Worm (Caenorhabditis elegans) whole organism, midembryonic: ENCODE results near the gene scl-12.

Experiments used
- T22C8.4 ChIP-seq: fragments of 200-800 bp; sonication (Bioruptor generic); IDR thresholded peaks from 2 replicates; pipeline ENCODE4 v1.3.6; 2022; ENCODE audit warnings: missing genetic modification characterization, missing compliant biosample characterization
- cog-1 ChIP-seq: sonication (generic microtip); optimal IDR thresholded peaks from 2 replicates; lab custom pipeline; 2016; ENCODE audit warnings: missing genetic modification characterization, missing compliant biosample characterization
- flt-1 ChIP-seq: fragments of 200-800 bp; sonication (Bioruptor generic); IDR thresholded peaks from 2 replicates; pipeline ENCODE4 v1.3.6; 2022; ENCODE audit warnings: missing genetic modification characterization, missing compliant biosample characterization
- klf-2 ChIP-seq: fragments of 200-800 bp; sonication (Bioruptor generic); conservative IDR thresholded peaks from 2 replicates; pipeline ENCODE4 v1.3.6; 2022; ENCODE audit warnings: missing genetic modification reagents, missing genetic modification characterization, missing compliant biosample characterization
- med-1 ChIP-seq: sonication (generic microtip); optimal IDR thresholded peaks from 2 replicates; lab custom pipeline; 2017; ENCODE audit warnings: missing genetic modification characterization, mild to moderate bottlenecking, missing compliant biosample characterization, antibody characterized with exemption, missing genetic modification reagents; ENCODE audit not compliant: insufficient read depth
- ref-1 ChIP-seq: fragments of 200-800 bp; sonication (Bioruptor generic); conservative IDR thresholded peaks from 2 replicates; pipeline ENCODE4 v1.3.6; 2022; ENCODE audit warnings: missing genetic modification reagents, missing genetic modification characterization, missing compliant biosample characterization
- tab-1 ChIP-seq: fragments of 200-800 bp; sonication (Bioruptor generic); IDR thresholded peaks from 2 replicates; pipeline ENCODE4 v1.3.6; 2022; ENCODE audit warnings: missing genetic modification characterization, missing compliant biosample characterization
- ztf-23 ChIP-seq: fragments of 200-800 bp; sonication (Bioruptor generic); IDR thresholded peaks from 2 replicates; pipeline ENCODE4 v1.3.6; 2022; ENCODE audit warnings: missing genetic modification reagents, missing genetic modification characterization, missing compliant biosample characterization
- ztf-29 ChIP-seq: fragments of 200-800 bp; sonication (Bioruptor generic); IDR thresholded peaks from 2 replicates; pipeline ENCODE4 v1.3.6; 2022; ENCODE audit warnings: missing genetic modification reagents, missing genetic modification characterization, missing compliant biosample characterization

scl-12 gene

ce11 chrV:3808336-3808735 is 4.1 kb upstream of the scl-12 start, which contains the start of gene srw-6:
Gene srw-6 (plus strand): TSS chrV:3808636.
- TF ChIP-seq cog-1 (tag; lab: Kevin White, UChicago), result no peak
- no peak for TF ChIP-seq tab-1 (GFP tag; lab: Robert Waterston, UW)
- no peak for TF ChIP-seq med-1
- no peak for TF ChIP-seq T22C8.4 (GFP tag; lab: Robert Waterston, UW)
- no peak for TF ChIP-seq ztf-23
- TF ChIP-seq ref-1 (GFP tag; lab: Robert Waterston, UW), result no peak
- no peak for TF ChIP-seq flt-1 (GFP tag; lab: Robert Waterston, UW)
- no peak for TF ChIP-seq klf-2
- no peak for TF ChIP-seq ztf-29 (GFP tag; lab: Robert Waterston, UW)

ce11 chrV:3810035-3810434 is 2.4 kb upstream of the scl-12 start:
- TF ChIP-seq klf-2, result no peak
- no peak for TF ChIP-seq ztf-29 (GFP tag; lab: Robert Waterston, UW)
- no peak for TF ChIP-seq cog-1 (tag; lab: Kevin White, UChicago)
- TF ChIP-seq ztf-23, result no peak
- TF ChIP-seq flt-1 (GFP tag; lab: Robert Waterston, UW), result no peak
- TF ChIP-seq ref-1 (GFP tag; lab: Robert Waterston, UW), result no peak
- TF ChIP-seq T22C8.4 (GFP tag; lab: Robert Waterston, UW), result no peak
- TF ChIP-seq tab-1 (GFP tag; lab: Robert Waterston, UW), result no peak
- no peak for TF ChIP-seq med-1

- TF ChIP-seq ref-1 (GFP tag; lab: Robert Waterston, UW) (no peak), tab-1 (GFP tag; lab: Robert Waterston, UW) (no peak), ztf-29 (GFP tag; lab: Robert Waterston, UW) (no peak), T22C8.4 (GFP tag; lab: Robert Waterston, UW) (no peak)
Measured at ce11 chrV:3811541-3811940, 850 bp upstream of the scl-12 start, which contains the start of gene scl-13. Gene scl-13 (minus strand): TSS chrV:3811641.

- TF ChIP-seq med-1, result no peak
- no peak for TF ChIP-seq ztf-23
- no peak for TF ChIP-seq ztf-29 (GFP tag; lab: Robert Waterston, UW)
- TF ChIP-seq tab-1 (GFP tag; lab: Robert Waterston, UW), result no peak
- TF ChIP-seq cog-1 (tag; lab: Kevin White, UChicago), result no peak
- TF ChIP-seq ref-1 (GFP tag; lab: Robert Waterston, UW), result no peak
- TF ChIP-seq T22C8.4 (GFP tag; lab: Robert Waterston, UW), result no peak
- TF ChIP-seq flt-1 (GFP tag; lab: Robert Waterston, UW), result no peak
- TF ChIP-seq klf-2, result no peak
Measured at ce11 chrV:3814009-3814408, 1.6 kb downstream of the scl-12 start.

- TF ChIP-seq flt-1 (GFP tag; lab: Robert Waterston, UW) (no peak), ztf-29 (GFP tag; lab: Robert Waterston, UW) (no peak), klf-2 (no peak), cog-1 (tag; lab: Kevin White, UChicago) (no peak), med-1 (no peak), ref-1 (GFP tag; lab: Robert Waterston, UW) (no peak), ztf-23 (no peak), T22C8.4 (GFP tag; lab: Robert Waterston, UW) (no peak), tab-1 (GFP tag; lab: Robert Waterston, UW) (no peak)
Measured at ce11 chrV:3814938-3815337, 2.5 kb downstream of the scl-12 start, which contains the start of gene H10D18.1. Gene H10D18.1 (plus strand): TSS chrV:3815214.

ce11 chrV:3820875-3821274 is 8.5 kb downstream of the scl-12 start:
- TF ChIP-seq ztf-23 (no peak), med-1 (no peak), T22C8.4 (GFP tag; lab: Robert Waterston, UW) (no peak), ref-1 (GFP tag; lab: Robert Waterston, UW) (no peak), ztf-29 (GFP tag; lab: Robert Waterston, UW) (no peak), tab-1 (GFP tag; lab: Robert Waterston, UW) (no peak), cog-1 (tag; lab: Kevin White, UChicago) (no peak), klf-2 (no peak), flt-1 (GFP tag; lab: Robert Waterston, UW) (no peak)

- TF ChIP-seq med-1, result no peak
- TF ChIP-seq ref-1 (GFP tag; lab: Robert Waterston, UW), result no peak
- no peak for TF ChIP-seq T22C8.4 (GFP tag; lab: Robert Waterston, UW)
- TF ChIP-seq cog-1 (tag; lab: Kevin White, UChicago), result no peak
- no peak for TF ChIP-seq tab-1 (GFP tag; lab: Robert Waterston, UW)
- TF ChIP-seq ztf-29 (GFP tag; lab: Robert Waterston, UW), result no peak
- no peak for TF ChIP-seq klf-2
- no peak for TF ChIP-seq flt-1 (GFP tag; lab: Robert Waterston, UW)
- no peak for TF ChIP-seq ztf-23
Measured at ce11 chrV:3825190-3825589, 12.8 kb downstream of the scl-12 start.

- no peak for TF ChIP-seq T22C8.4 (GFP tag; lab: Robert Waterston, UW)
- TF ChIP-seq ztf-29 (GFP tag; lab: Robert Waterston, UW), result no peak
- TF ChIP-seq klf-2, result no peak
- TF ChIP-seq med-1, result no peak
- no peak for TF ChIP-seq flt-1 (GFP tag; lab: Robert Waterston, UW)
- TF ChIP-seq ztf-23, result no peak
- no peak for TF ChIP-seq cog-1 (tag; lab: Kevin White, UChicago)
- no peak for TF ChIP-seq tab-1 (GFP tag; lab: Robert Waterston, UW)
- no peak for TF ChIP-seq ref-1 (GFP tag; lab: Robert Waterston, UW)
Measured at ce11 chrV:3831616-3832015, 19.2 kb downstream of the scl-12 start, which contains the start of gene H10D18.5. Gene H10D18.5 (minus strand): TSS chrV:3831716.

- TF ChIP-seq flt-1 (GFP tag; lab: Robert Waterston, UW) (no peak), tab-1 (GFP tag; lab: Robert Waterston, UW) (no peak), ztf-29 (GFP tag; lab: Robert Waterston, UW) (no peak), klf-2 (no peak), ztf-23 (no peak), T22C8.4 (GFP tag; lab: Robert Waterston, UW) (no peak), med-1 (no peak), ref-1 (GFP tag; lab: Robert Waterston, UW) (no peak), cog-1 (tag; lab: Kevin White, UChicago) (no peak)
Measured at ce11 chrV:3832103-3832502, 19.7 kb downstream of the scl-12 start.

- TF ChIP-seq ref-1 (GFP tag; lab: Robert Waterston, UW), result no peak
- TF ChIP-seq tab-1 (GFP tag; lab: Robert Waterston, UW), result no peak
- no peak for TF ChIP-seq ztf-29 (GFP tag; lab: Robert Waterston, UW)
- no peak for TF ChIP-seq T22C8.4 (GFP tag; lab: Robert Waterston, UW)
- no peak for TF ChIP-seq med-1
- TF ChIP-seq ztf-23, result no peak
- TF ChIP-seq cog-1 (tag; lab: Kevin White, UChicago), result no peak
- TF ChIP-seq klf-2, result no peak
- no peak for TF ChIP-seq flt-1 (GFP tag; lab: Robert Waterston, UW)
Measured at ce11 chrV:3832661-3833060, 20.3 kb downstream of the scl-12 start.
